Fruit fly (Drosophila melanogaster) whole organism, wandering third instar larva: ENCODE measurements around the gene y.

Experiments used
- CG32264 ChIP-seq: fragments of 200-800 bp; sonication (Bioruptor generic); optimal IDR thresholded peaks from 2 replicates; lab custom pipeline; 2016; ENCODE audit warnings: missing biosample characterization, missing genetic modification characterization
- Dfd ChIP-seq: fragments of >200 bp; optimal IDR thresholded peaks from 2 replicates; lab custom pipeline; 2017; ENCODE audit warnings: missing biosample characterization, missing genetic modification characterization
- Sp1 ChIP-seq: fragments of 200-800 bp; sonication (Bioruptor generic); optimal IDR thresholded peaks from 3 replicates; lab custom pipeline; 2019; ENCODE audit warnings: missing biosample characterization, mild to moderate bottlenecking, missing genetic modification characterization, moderate library complexity
- Vsx2 ChIP-seq: fragments of 200-300, 225-300 bp; sonication (Bioruptor generic); optimal IDR thresholded peaks from 2 replicates; lab custom pipeline; 2018; ENCODE audit warnings: missing biosample characterization, missing genetic modification characterization; ENCODE audit not compliant: partially characterized antibody
- foxo ChIP-seq, 2 experiments: fragments of 200-800 bp; sonication (Bioruptor generic); optimal IDR thresholded peaks; 2 replicates in 1 of 2; 3 replicates in 1 of 2; lab custom pipeline; 2016 to 2017; ENCODE audit warnings: missing biosample characterization in 2 of 2, missing genetic modification characterization in 2 of 2
- h ChIP-seq: fragments of 200-800 bp; sonication (Bioruptor generic); optimal IDR thresholded peaks from 3 replicates; lab custom pipeline; 2016; ENCODE audit warnings: missing biosample characterization, mild to moderate bottlenecking, missing genetic modification characterization
- pan ChIP-seq: fragments of >200 bp; optimal IDR thresholded peaks from 2 replicates; lab custom pipeline; 2017
- psq ChIP-seq: fragments of 200-800 bp; sonication (Bioruptor generic); optimal IDR thresholded peaks from 3 replicates; lab custom pipeline; 2017; ENCODE audit warnings: missing biosample characterization, mild to moderate bottlenecking, missing genetic modification characterization, moderate library complexity
- sage ChIP-seq: fragments of 200-800 bp; sonication (Bioruptor generic); optimal IDR thresholded peaks from 2 replicates; lab custom pipeline; 2016; ENCODE audit warnings: missing biosample characterization, mild to moderate bottlenecking, missing genetic modification characterization
- sv ChIP-seq: fragments of 200-800 bp; sonication (Bioruptor generic); optimal IDR thresholded peaks from 3 replicates; lab custom pipeline; 2016; ENCODE audit warnings: missing biosample characterization, missing genetic modification characterization

DNA sequence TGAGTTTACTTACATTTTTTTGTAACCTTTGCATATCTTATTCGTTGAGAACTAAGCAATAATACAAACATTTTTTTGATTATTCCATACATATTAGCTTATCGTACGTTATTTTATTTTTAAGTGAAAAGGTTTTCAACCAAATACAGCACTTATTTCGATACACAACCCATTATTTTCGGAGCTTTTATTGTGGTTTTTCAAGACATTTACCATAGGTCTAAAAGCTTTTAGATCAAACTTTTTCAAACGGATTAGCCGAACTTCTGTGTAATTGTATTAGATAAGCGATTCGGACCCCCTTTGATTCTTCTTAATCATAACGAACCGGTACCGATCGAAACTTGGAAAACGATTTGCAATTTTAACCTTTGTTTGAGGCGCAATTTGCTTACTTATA, 5.3 kb upstream of the y start:
- no peak for TF ChIP-seq CG32264 (GFP tag; lab: Kevin White, UChicago)
- TF ChIP-seq Vsx2 (GFP tag; lab: Kevin White, UChicago): no peak
- no peak for TF ChIP-seq Dfd
- no peak for TF ChIP-seq pan (lab: Kevin White, UChicago)
- no peak for TF ChIP-seq sage (GFP tag; lab: Kevin White, UChicago)
- TF ChIP-seq sv (GFP tag; lab: Kevin White, UChicago): no peak
- no peak for TF ChIP-seq psq
- no peak for TF ChIP-seq foxo (GFP tag; optimal IDR thresholded peaks at IDR 0.05; lab: Kevin White, UChicago)
- no peak for TF ChIP-seq h (GFP tag; lab: Kevin White, UChicago)
- no peak for TF ChIP-seq Sp1
